Worm (Caenorhabditis elegans): ENCODE measurements around the gene F59F5.5.

ce11 chrX:10503393-10503792 is 42.4 kb upstream of the F59F5.5 start:
- TF ChIP-seq mep-1 (tag; optimal IDR thresholded peaks at IDR 0.05) (no peak), pha-4 (tag; optimal IDR thresholded peaks at IDR 0.05) (no peak), M03D4.4 (tag; optimal IDR thresholded peaks at IDR 0.05) (no peak)
